Fruit fly (Drosophila melanogaster) whole organism, embryonic: ENCODE results near the gene CG2256.

Experiments
- Ada2b ChIP-seq: fragments of 200-800 bp; sonication (Bioruptor generic); IDR thresholded peaks from 2 replicates; pipeline ENCODE4 v1.3.6; 2022; ENCODE audit warnings: missing biosample characterization, missing genetic modification characterization
- Atf6 ChIP-seq: fragments of 200-800 bp; sonication (Bioruptor generic); IDR thresholded peaks from 2 replicates; pipeline ENCODE4 v1.3.6; 2022; ENCODE audit warnings: missing biosample characterization, missing genetic modification characterization
- Bgb ChIP-seq: fragments of 200-800 bp; sonication (Bioruptor generic); IDR thresholded peaks from 2 replicates; pipeline ENCODE4 v1.3.6; 2022; ENCODE audit warnings: missing biosample characterization, missing genetic modification characterization; ENCODE audit not compliant: partially characterized antibody
- CG10267 ChIP-seq: fragments of 200-800 bp; sonication (Bioruptor generic); optimal IDR thresholded peaks from 2 replicates; lab custom pipeline; 2018; ENCODE audit warnings: missing biosample characterization, mild to moderate bottlenecking, missing genetic modification characterization, moderate library complexity
- CG10431 ChIP-seq: fragments of 200-800 bp; sonication (Bioruptor generic); optimal IDR thresholded peaks from 3 replicates; lab custom pipeline; 2018; ENCODE audit warnings: missing biosample characterization, mild to moderate bottlenecking, missing genetic modification characterization
- CG11456 ChIP-seq: fragments of 200-800 bp; sonication (Bioruptor generic); IDR thresholded peaks from 3 replicates; pipeline ENCODE4 v1.3.6; 2022; ENCODE audit warnings: missing biosample characterization, missing genetic modification characterization
- CG12219 ChIP-seq: fragments of 200-800 bp; sonication (Bioruptor generic); optimal IDR thresholded peaks from 3 replicates; lab custom pipeline; 2018; ENCODE audit warnings: missing biosample characterization, mild to moderate bottlenecking, missing genetic modification characterization
- CG12299 ChIP-seq: fragments of 200-800 bp; sonication (Bioruptor generic); optimal IDR thresholded peaks from 2 replicates; lab custom pipeline; 2018; ENCODE audit warnings: missing biosample characterization, mild to moderate bottlenecking, missing genetic modification characterization
- CG1233 ChIP-seq: fragments of 200-800 bp; sonication (Bioruptor generic); optimal IDR thresholded peaks from 4 replicates; lab custom pipeline; 2018; ENCODE audit warnings: missing biosample characterization, mild to moderate bottlenecking, missing genetic modification characterization
- CG12391 ChIP-seq: fragments of 200-800 bp; sonication (Bioruptor generic); optimal IDR thresholded peaks from 3 replicates; lab custom pipeline; 2018; ENCODE audit warnings: missing biosample characterization, mild to moderate bottlenecking, missing genetic modification characterization, moderate library complexity
- CG12659 ChIP-seq: fragments of 200-800 bp; sonication (Bioruptor generic); optimal IDR thresholded peaks from 3 replicates; lab custom pipeline; 2017; ENCODE audit warnings: mild to moderate bottlenecking, missing biosample characterization, missing genetic modification reagents, missing genetic modification characterization
- CG14050 ChIP-seq: fragments of 200-800 bp; sonication (Bioruptor generic); IDR thresholded peaks from 3 replicates; pipeline ENCODE4 v1.3.6; 2022; ENCODE audit warnings: missing biosample characterization, missing genetic modification characterization
- CG15011 ChIP-seq: fragments of 200-800 bp; sonication (Bioruptor generic); optimal IDR thresholded peaks from 3 replicates; lab custom pipeline; 2018; ENCODE audit warnings: missing biosample characterization, mild to moderate bottlenecking, missing genetic modification characterization
- CG15479 ChIP-seq: fragments of 200-800 bp; sonication (Bioruptor generic); optimal IDR thresholded peaks from 3 replicates; lab custom pipeline; 2019; ENCODE audit warnings: missing biosample characterization, mild to moderate bottlenecking, missing genetic modification characterization, moderate library complexity
- CG16863 ChIP-seq: fragments of 200-800 bp; sonication (Bioruptor generic); optimal IDR thresholded peaks from 3 replicates; lab custom pipeline; 2016; ENCODE audit warnings: missing biosample characterization, missing genetic modification characterization
- CG18011 ChIP-seq: fragments of 200-800 bp; sonication (Bioruptor generic); optimal IDR thresholded peaks from 2 replicates; lab custom pipeline; 2017; ENCODE audit warnings: missing biosample characterization, missing genetic modification characterization, mild to moderate bottlenecking, moderate library complexity, missing genotype
- CG18262 ChIP-seq: fragments of 200-800 bp; optimal IDR thresholded peaks from 3 replicates; lab custom pipeline; 2019; ENCODE audit warnings: missing biosample characterization, mild to moderate bottlenecking, missing genetic modification characterization, moderate library complexity
- CG31388 ChIP-seq: fragments of 200-800 bp; sonication (Bioruptor generic); optimal IDR thresholded peaks from 2 replicates; lab custom pipeline; 2016; ENCODE audit warnings: missing biosample characterization, missing genetic modification characterization
- CG31441 ChIP-seq: fragments of 200-800 bp; sonication (Bioruptor generic); IDR thresholded peaks from 2 replicates; pipeline ENCODE4 v1.3.6; 2022; ENCODE audit warnings: missing biosample characterization, missing genetic modification characterization
- CG3407 ChIP-seq: fragments of 200-800 bp; sonication (Bioruptor generic); optimal IDR thresholded peaks from 2 replicates; lab custom pipeline; 2018; ENCODE audit warnings: missing biosample characterization, mild to moderate bottlenecking, missing genetic modification characterization
- CG7357 ChIP-seq: fragments of 200-800 bp; sonication (Bioruptor generic); IDR thresholded peaks from 3 replicates; pipeline ENCODE4 v1.3.6; 2022; ENCODE audit warnings: missing biosample characterization, missing genetic modification characterization
- CG7839 ChIP-seq: fragments of 200-800 bp; sonication (Bioruptor generic); optimal IDR thresholded peaks from 3 replicates; lab custom pipeline; 2018; ENCODE audit warnings: missing biosample characterization, mild to moderate bottlenecking, missing genetic modification characterization, moderate library complexity
- CG8359 ChIP-seq: fragments of 200-800 bp; sonication (Bioruptor generic); optimal IDR thresholded peaks from 2 replicates; lab custom pipeline; 2017; ENCODE audit warnings: missing biosample characterization, mild to moderate bottlenecking, missing genetic modification characterization, borderline replicate concordance
- CG8388 ChIP-seq: fragments of 200-800 bp; sonication (Bioruptor generic); optimal IDR thresholded peaks from 2 replicates; lab custom pipeline; 2019; ENCODE audit warnings: missing biosample characterization, mild to moderate bottlenecking, missing genetic modification characterization, moderate library complexity
- CG9876 ChIP-seq: fragments of 200-800 bp; sonication (Bioruptor generic); optimal IDR thresholded peaks from 2 replicates; lab custom pipeline; 2016; ENCODE audit warnings: missing biosample characterization, missing genetic modification characterization
- CTCF ChIP-seq: fragments of 200-800 bp; sonication (Bioruptor generic); optimal IDR thresholded peaks from 2 replicates; lab custom pipeline; 2017; ENCODE audit warnings: missing biosample characterization, mild to moderate bottlenecking, missing genetic modification characterization, moderate library complexity
- D ChIP-seq, 2 experiments: fragments of 200-800 bp in 1 of 2; fragments of >200 bp in 1 of 2; sonication (Bioruptor generic) in 1 of 2; optimal IDR thresholded peaks; 2 replicates in 1 of 2; 3 replicates in 1 of 2; lab custom pipeline; 2017; ENCODE audit warnings: mild to moderate bottlenecking in 1 of 2, missing biosample characterization in 1 of 2, missing genetic modification characterization in 1 of 2, missing genetic modification reagents in 1 of 2
- D19A ChIP-seq: fragments of 200-800 bp; optimal IDR thresholded peaks from 3 replicates; lab custom pipeline; 2019; ENCODE audit warnings: missing biosample characterization, mild to moderate bottlenecking, missing genetic modification characterization, moderate library complexity
- Doc2 ChIP-seq: fragments of 200-800 bp; sonication (Bioruptor generic); IDR thresholded peaks from 2 replicates; pipeline ENCODE4 v1.3.6; 2022; ENCODE audit warnings: missing biosample characterization, missing genetic modification characterization
- Hey ChIP-seq: fragments of 200-800 bp; sonication (Bioruptor generic); optimal IDR thresholded peaks from 3 replicates; lab custom pipeline; 2018; ENCODE audit warnings: missing biosample characterization, mild to moderate bottlenecking, missing genetic modification characterization
- Hr39 ChIP-seq: fragments of >200 bp; optimal IDR thresholded peaks from 2 replicates; lab custom pipeline; 2017
- Hr51 ChIP-seq, 2 experiments: fragments of 200-800 bp; sonication (Bioruptor generic); optimal IDR thresholded peaks; 2 replicates in 1 of 2; 3 replicates in 1 of 2; lab custom pipeline; 2016 to 2018; ENCODE audit warnings: missing biosample characterization in 2 of 2, missing genetic modification characterization in 2 of 2, mild to moderate bottlenecking in 1 of 2, moderate library complexity in 1 of 2
- Pdp1 ChIP-seq, 2 experiments: fragments of 200-800 bp; sonication (Bioruptor generic); optimal IDR thresholded peaks; 3 replicates each; lab custom pipeline; 2016; ENCODE audit warnings: missing biosample characterization in 2 of 2, missing genetic modification characterization in 2 of 2, mild to moderate bottlenecking in 1 of 2, moderate library complexity in 1 of 2
- Poxn ChIP-seq: fragments of 200-800 bp; sonication (Bioruptor generic); IDR thresholded peaks from 2 replicates; pipeline ENCODE4 v1.3.6; 2022; ENCODE audit warnings: missing biosample characterization, missing genetic modification characterization
- YL-1 ChIP-seq: fragments of 200-800 bp; sonication (Bioruptor generic); optimal IDR thresholded peaks from 3 replicates; lab custom pipeline; 2017; ENCODE audit warnings: missing biosample characterization, mild to moderate bottlenecking, missing genetic modification characterization
- amos ChIP-seq: fragments of 200-800 bp; sonication (Bioruptor generic); IDR thresholded peaks from 2 replicates; pipeline ENCODE4 v1.3.6; 2022; ENCODE audit warnings: missing biosample characterization, missing genetic modification characterization; ENCODE audit not compliant: partially characterized antibody
- ap ChIP-seq: fragments of 200-800 bp; sonication (Bioruptor generic); IDR thresholded peaks from 2 replicates; pipeline ENCODE4 v1.3.6; 2022; ENCODE audit warnings: missing biosample characterization, missing genetic modification characterization
- cas ChIP-seq: fragments of 200-800 bp; sonication (Bioruptor generic); IDR thresholded peaks from 2 replicates; pipeline ENCODE4 v1.3.6; 2022; ENCODE audit warnings: missing biosample characterization, missing genetic modification characterization
- ci ChIP-seq: fragments of 200-800 bp; sonication (Bioruptor generic); IDR thresholded peaks from 3 replicates; pipeline ENCODE4 v1.3.6; 2022; ENCODE audit warnings: missing biosample characterization, missing genetic modification characterization
- dimm ChIP-seq: fragments of 200-800 bp; sonication (Bioruptor generic); IDR thresholded peaks from 2 replicates; pipeline ENCODE4 v1.3.6; 2022; ENCODE audit warnings: missing biosample characterization, missing genetic modification characterization
- disco-r ChIP-seq: fragments of 200-800 bp; sonication (Bioruptor generic); optimal IDR thresholded peaks from 2 replicates; lab custom pipeline; 2016; ENCODE audit warnings: missing biosample characterization, missing genetic modification characterization
- fd64A ChIP-seq: fragments of 200-800 bp; sonication (Bioruptor generic); optimal IDR thresholded peaks from 3 replicates; lab custom pipeline; 2018; ENCODE audit warnings: missing biosample characterization, mild to moderate bottlenecking, missing genetic modification characterization
- jumu ChIP-seq: fragments of 200-800 bp; sonication (Bioruptor generic); optimal IDR thresholded peaks from 3 replicates; lab custom pipeline; 2016; ENCODE audit warnings: missing biosample characterization, missing genetic modification characterization
- kah ChIP-seq: fragments of 200-800 bp; sonication (Bioruptor generic); optimal IDR thresholded peaks from 2 replicates; lab custom pipeline; 2018; ENCODE audit warnings: missing biosample characterization, mild to moderate bottlenecking, missing genetic modification characterization
- nmo ChIP-seq: fragments of 200-800 bp; sonication (Bioruptor generic); optimal IDR thresholded peaks from 2 replicates; lab custom pipeline; 2018; ENCODE audit warnings: missing biosample characterization, mild to moderate bottlenecking, missing genetic modification characterization, moderate library complexity
- pfk ChIP-seq: fragments of 200-800 bp; sonication (Bioruptor generic); optimal IDR thresholded peaks from 2 replicates; lab custom pipeline; 2018; ENCODE audit warnings: missing biosample characterization, mild to moderate bottlenecking, missing genetic modification characterization, moderate library complexity
- prd ChIP-seq, 3 experiments: fragments of >200 bp in 2 of 3; fragments of 200-800 bp in 1 of 3; sonication (Bioruptor generic) in 1 of 3; optimal IDR thresholded peaks in 2 of 3; IDR thresholded peaks in 1 of 3; 2 replicates in 2 of 3; 3 replicates in 1 of 3; pipeline versions ENCODE4 v1.3.6 to Lab custom; 2017 to 2022; ENCODE audit warnings: missing biosample characterization in 1 of 3, missing genetic modification characterization in 1 of 3
- run ChIP-seq: fragments of 200-800 bp; sonication (Bioruptor generic); optimal IDR thresholded peaks from 3 replicates; lab custom pipeline; 2018; ENCODE audit warnings: missing biosample characterization, mild to moderate bottlenecking, missing genetic modification characterization
- sqz ChIP-seq: fragments of 200-800 bp; sonication (Bioruptor generic); optimal IDR thresholded peaks from 3 replicates; lab custom pipeline; 2018; ENCODE audit warnings: missing biosample characterization, mild to moderate bottlenecking, missing genetic modification characterization
- toy ChIP-seq: fragments of 200-800 bp; sonication (Bioruptor generic); IDR thresholded peaks from 2 replicates; pipeline ENCODE4 v1.3.6; 2022; ENCODE audit warnings: missing biosample characterization, missing genetic modification characterization

The CG2256 gene

dm6 chrX:8125224-8125649 is 38.2 kb upstream of the CG2256 start (continued):
- no peak for TF ChIP-seq CG12299 (tag; lab: Kevin White, UChicago)
- no peak for TF ChIP-seq pfk (GFP tag; lab: Kevin White, UChicago)
- TF ChIP-seq CTCF (GFP tag; lab: Kevin White, UChicago) = no peak
- TF ChIP-seq CG7357 = 0 out of 3 replicates have a peak, but pooled peaks have one; percentile 29
- TF ChIP-seq sqz (GFP tag; lab: Kevin White, UChicago) = peak; percentile 12
- TF ChIP-seq CG12219 (GFP tag; lab: Kevin White, UChicago) = no peak
- no peak for TF ChIP-seq CG10431 (GFP tag; lab: Kevin White, UChicago)
- TF ChIP-seq CG16863 (GFP tag; lab: Kevin White, UChicago) = no peak
- no peak for TF ChIP-seq Hey
- no peak for TF ChIP-seq CG9876 (GFP tag; lab: Kevin White, UChicago)
- no peak for TF ChIP-seq toy (GFP tag; lab: Robert Waterston, UW)
- TF ChIP-seq CG14050 (GFP tag; lab: Robert Waterston, UW) = no peak
- peak; percentile 81 for TF ChIP-seq nmo (GFP tag; lab: Kevin White, UChicago)
- TF ChIP-seq CG31388 (GFP tag; lab: Kevin White, UChicago) = no peak
- TF ChIP-seq run = no peak
- TF ChIP-seq cas (GFP tag; lab: Robert Waterston, UW) = no peak
- no peak for TF ChIP-seq CG8359 (GFP tag; lab: Kevin White, UChicago)
- peak; percentile 79 for TF ChIP-seq CG31441 (GFP tag; lab: Robert Waterston, UW)
- TF ChIP-seq Hr51 (GFP tag; optimal IDR thresholded peaks at IDR 0.05; lab: Kevin White, UChicago) = peak in 1 of 2 experiments; percentile 71
- TF ChIP-seq CG7839 (tag; lab: Kevin White, UChicago) = peak; percentile 62
- no peak for TF ChIP-seq Pdp1 (GFP tag; optimal IDR thresholded peaks at IDR 0.05; lab: Kevin White, UChicago)
- TF ChIP-seq CG15011 = no peak
- TF ChIP-seq CG12659 (GFP tag; lab: Kevin White, UChicago) = peak; percentile 28
- TF ChIP-seq D19A (tag; lab: Kevin White, UChicago) = peak; percentile 60
- TF ChIP-seq CG3407 (GFP tag; lab: Kevin White, UChicago) = no peak
- no peak for TF ChIP-seq Hr39 (lab: Kevin White, UChicago)
- no peak for TF ChIP-seq Bgb
- TF ChIP-seq Poxn (GFP tag; lab: Robert Waterston, UW) = no peak
- peak; percentile 49 for TF ChIP-seq CG12391 (tag; lab: Kevin White, UChicago)
- TF ChIP-seq kah = peak; percentile 30
- TF ChIP-seq prd (optimal IDR thresholded peaks at IDR 0.05; lab: Kevin White, UChicago) = no peak
- peak; percentile 71; the same call in 2 of the 3 replicates for TF ChIP-seq prd (GFP tag; IDR thresholded peaks at IDR 0.05; lab: Robert Waterston, UW)
- no peak for TF ChIP-seq amos (GFP tag; lab: Robert Waterston, UW)
- no peak for TF ChIP-seq Atf6
- TF ChIP-seq ci (GFP tag; lab: Robert Waterston, UW) = no peak
- no peak for TF ChIP-seq D (optimal IDR thresholded peaks at IDR 0.05; lab: Kevin White, UChicago)
- peak; percentile 49 for TF ChIP-seq D (GFP tag; optimal IDR thresholded peaks at IDR 0.05; lab: Kevin White, UChicago)
- TF ChIP-seq fd64A (GFP tag; lab: Kevin White, UChicago) = no peak
- TF ChIP-seq Doc2 (GFP tag; lab: Robert Waterston, UW) = no peak
- no peak for TF ChIP-seq CG18011 (GFP tag; lab: Kevin White, UChicago)
- TF ChIP-seq CG11456 (GFP tag; lab: Robert Waterston, UW) = no peak
- TF ChIP-seq dimm (GFP tag; lab: Robert Waterston, UW) = peak; percentile 39; the same call in 1 of the 2 replicates
- peak; percentile 46 for TF ChIP-seq CG10267
- peak; percentile 85 for TF ChIP-seq CG18262 (tag; lab: Kevin White, UChicago)
- TF ChIP-seq Ada2b (GFP tag; lab: Robert Waterston, UW) = no peak
- TF ChIP-seq disco-r = no peak
- TF ChIP-seq YL-1 (GFP tag; lab: Kevin White, UChicago) = no peak
- TF ChIP-seq ap (GFP tag; lab: Robert Waterston, UW) = no peak
- TF ChIP-seq jumu = no peak
- TF ChIP-seq CG15479 = no peak
- peak; percentile 62 for TF ChIP-seq CG8388
- TF ChIP-seq CG1233 (GFP tag; lab: Kevin White, UChicago) = peak; percentile 10
